Worm (Caenorhabditis elegans) whole organism, L2 larva: ENCODE measurements around the gene F58A3.4.
A peak's percentile ranks its signal among the peaks of the same experiment; 100 is the strongest.

Experiments
- C34F6.9 ChIP-seq: fragments of 150-350 bp; optimal IDR thresholded peaks from 2 replicates; lab custom pipeline; 2014; ENCODE audit warnings: missing biosample characterization, missing genetic modification characterization
- F13H6.1 ChIP-seq: sonication (generic microtip); optimal IDR thresholded peaks from 2 replicates; lab custom pipeline; 2016; ENCODE audit warnings: missing genetic modification characterization, missing compliant biosample characterization
- R02D3.7 ChIP-seq: fragments of 150-350 bp; optimal IDR thresholded peaks from 2 replicates; lab custom pipeline; 2014; ENCODE audit warnings: missing biosample characterization, missing genetic modification characterization
- alr-1 ChIP-seq: fragments of 150-350 bp; optimal IDR thresholded peaks from 2 replicates; lab custom pipeline; 2014; ENCODE audit warnings: missing biosample characterization, missing genetic modification characterization
- aly-2 ChIP-seq: fragments of 150-350 bp; optimal IDR thresholded peaks from 2 replicates; lab custom pipeline; 2014; ENCODE audit warnings: missing biosample characterization, missing genetic modification characterization
- ama-1 ChIP-seq: fragments of 150-350 bp; optimal IDR thresholded peaks from 2 replicates; lab custom pipeline; 2018; ENCODE audit warnings: inconsistent platforms
- blmp-1 ChIP-seq: sonication (generic microtip); optimal IDR thresholded peaks from 2 replicates; lab custom pipeline; 2017; ENCODE audit warnings: missing genetic modification characterization, mild to moderate bottlenecking, missing compliant biosample characterization, antibody characterized with exemption, moderate library complexity; ENCODE audit not compliant: insufficient read depth
- ceh-16 ChIP-seq: fragments of 150-350 bp; optimal IDR thresholded peaks from 2 replicates; lab custom pipeline; 2014; ENCODE audit warnings: missing biosample characterization, missing genetic modification characterization
- ceh-82 ChIP-seq: fragments of 150-350 bp; optimal IDR thresholded peaks from 2 replicates; lab custom pipeline; 2014; ENCODE audit warnings: missing biosample characterization, missing genetic modification characterization
- crh-2 ChIP-seq: sonication (generic microtip); optimal IDR thresholded peaks from 2 replicates; lab custom pipeline; 2017; ENCODE audit warnings: missing biosample characterization, missing genetic modification characterization
- dmd-4 ChIP-seq: sonication (generic microtip); optimal IDR thresholded peaks from 2 replicates; lab custom pipeline; 2017; ENCODE audit warnings: missing biosample characterization, missing genetic modification characterization
- elt-1 ChIP-seq: fragments of 150-350 bp; optimal IDR thresholded peaks from 2 replicates; lab custom pipeline; 2014; ENCODE audit warnings: missing biosample characterization, missing genetic modification characterization
- elt-3 ChIP-seq: sonication (generic microtip); optimal IDR thresholded peaks from 2 replicates; lab custom pipeline; 2017; ENCODE audit warnings: missing biosample characterization, missing genetic modification characterization
- fos-1 ChIP-seq: fragments of 150-350 bp; optimal IDR thresholded peaks from 2 replicates; lab custom pipeline; 2014; ENCODE audit warnings: missing biosample characterization, missing genetic modification characterization
- gmeb-1 ChIP-seq: fragments of 150-350 bp; optimal IDR thresholded peaks from 2 replicates; lab custom pipeline; 2014; ENCODE audit warnings: missing biosample characterization, missing genetic modification characterization
- lin-11 ChIP-seq: fragments of 150-350 bp; sonication (generic microtip); optimal IDR thresholded peaks from 2 replicates; lab custom pipeline; 2014; ENCODE audit warnings: missing biosample characterization, missing genetic modification characterization, inconsistent platforms, mixed read lengths
- lin-13 ChIP-seq: fragments of 150-350 bp; optimal IDR thresholded peaks from 2 replicates; lab custom pipeline; 2014; ENCODE audit warnings: missing biosample characterization, missing genetic modification reagents, missing genetic modification characterization
- lin-39 ChIP-seq: fragments of 150-350 bp; optimal IDR thresholded peaks from 2 replicates; lab custom pipeline; 2014; ENCODE audit warnings: missing biosample characterization, missing genetic modification reagents, missing genetic modification characterization
- lsy-2 ChIP-seq, 2 experiments: fragments of 150-350 bp in 1 of 2; sonication (generic microtip) in 1 of 2; optimal IDR thresholded peaks; 2 replicates each; lab custom pipeline; 2014 to 2017; ENCODE audit warnings: missing biosample characterization in 2 of 2, missing genetic modification characterization in 2 of 2
- mbf-1 ChIP-seq: sonication (generic microtip); optimal IDR thresholded peaks from 2 replicates; lab custom pipeline; 2017; ENCODE audit warnings: missing biosample characterization, missing genetic modification characterization
- mdl-1 ChIP-seq, 2 experiments: fragments of 150-350 bp in 1 of 2; sonication (generic microtip) in 1 of 2; optimal IDR thresholded peaks; 2 replicates each; lab custom pipeline; 2017; ENCODE audit warnings: missing biosample characterization in 2 of 2, missing genetic modification characterization in 2 of 2
- nhr-10 ChIP-seq: sonication (generic microtip); optimal IDR thresholded peaks from 2 replicates; lab custom pipeline; 2017; ENCODE audit warnings: missing biosample characterization, missing genetic modification characterization
- nhr-11 ChIP-seq: fragments of 150-350 bp; optimal IDR thresholded peaks from 2 replicates; lab custom pipeline; 2014; ENCODE audit warnings: missing biosample characterization, missing genetic modification characterization
- nhr-12 ChIP-seq: fragments of 150-350 bp; optimal IDR thresholded peaks from 2 replicates; lab custom pipeline; 2014; ENCODE audit warnings: missing biosample characterization, missing genetic modification characterization
- nhr-129 ChIP-seq: fragments of 150-350 bp; optimal IDR thresholded peaks from 2 replicates; lab custom pipeline; 2014; ENCODE audit warnings: missing biosample characterization, missing genetic modification characterization
- nhr-21 ChIP-seq: fragments of 150-350 bp; optimal IDR thresholded peaks from 2 replicates; lab custom pipeline; 2014; ENCODE audit warnings: missing biosample characterization, missing genetic modification characterization
- nhr-23 ChIP-seq: fragments of 150-350 bp; optimal IDR thresholded peaks from 2 replicates; lab custom pipeline; 2014; ENCODE audit warnings: missing biosample characterization, missing genetic modification reagents, missing genetic modification characterization
- nhr-237 ChIP-seq: fragments of 150-350 bp; optimal IDR thresholded peaks from 2 replicates; lab custom pipeline; 2014; ENCODE audit warnings: missing biosample characterization, missing genetic modification characterization
- nhr-25 ChIP-seq: fragments of 150-350 bp; sonication (generic microtip); optimal IDR thresholded peaks from 3 replicates; lab custom pipeline; 2014; ENCODE audit warnings: missing biosample characterization, missing genetic modification characterization
- nhr-6 ChIP-seq: fragments of 150-350 bp; optimal IDR thresholded peaks from 2 replicates; lab custom pipeline; 2014; ENCODE audit warnings: missing biosample characterization, missing genetic modification characterization
- nhr-77 ChIP-seq: fragments of 150-350 bp; optimal IDR thresholded peaks from 2 replicates; lab custom pipeline; 2014; ENCODE audit warnings: missing biosample characterization, missing genetic modification characterization
- peb-1 ChIP-seq: fragments of 150-350 bp; optimal IDR thresholded peaks from 2 replicates; lab custom pipeline; 2014; ENCODE audit warnings: missing biosample characterization, missing genetic modification characterization
- skn-1 ChIP-seq: sonication (generic microtip); optimal IDR thresholded peaks from 2 replicates; lab custom pipeline; 2017; ENCODE audit warnings: missing biosample characterization, missing genetic modification characterization
- sma-3 ChIP-seq: sonication (generic microtip); optimal IDR thresholded peaks from 2 replicates; lab custom pipeline; 2016; ENCODE audit warnings: missing genetic modification reagents, missing genetic modification characterization, missing compliant biosample characterization
- sma-9 ChIP-seq, 2 experiments: fragments of 150-350 bp in 1 of 2; sonication (generic microtip) in 1 of 2; optimal IDR thresholded peaks; 2 replicates each; lab custom pipeline; 2014 to 2016; ENCODE audit warnings: missing genetic modification characterization in 2 of 2, mild to moderate bottlenecking in 1 of 2, missing biosample characterization in 1 of 2, missing compliant biosample characterization in 1 of 2, missing genetic modification reagents in 1 of 2, moderate library complexity in 1 of 2
- snpc-4 ChIP-seq: fragments of 150-350 bp; optimal IDR thresholded peaks from 2 replicates; lab custom pipeline; 2014; ENCODE audit warnings: missing biosample characterization, missing genetic modification characterization
- unc-55 ChIP-seq: fragments of 150-350 bp; sonication (generic microtip); optimal IDR thresholded peaks from 3 replicates; lab custom pipeline; 2014; ENCODE audit warnings: missing biosample characterization, missing genetic modification reagents, missing genetic modification characterization
- unc-62 ChIP-seq: fragments of 150-350 bp; optimal IDR thresholded peaks from 2 replicates; lab custom pipeline; 2014; ENCODE audit warnings: missing biosample characterization, missing genetic modification reagents, missing genetic modification characterization
- zag-1 ChIP-seq: fragments of 150-350 bp; optimal IDR thresholded peaks from 2 replicates; lab custom pipeline; 2014; ENCODE audit warnings: missing biosample characterization, missing genetic modification characterization
- ztf-1 ChIP-seq: fragments of 200-800 bp; sonication (Bioruptor generic); conservative IDR thresholded peaks from 2 replicates; pipeline ENCODE4 v1.3.6; 2022; ENCODE audit warnings: missing genetic modification characterization, missing compliant biosample characterization
- ztf-11 ChIP-seq: sonication (generic microtip); optimal IDR thresholded peaks from 2 replicates; lab custom pipeline; 2017; ENCODE audit warnings: missing biosample characterization, missing genetic modification characterization
- ztf-4 ChIP-seq: fragments of 150-350 bp; optimal IDR thresholded peaks from 2 replicates; lab custom pipeline; 2014; ENCODE audit warnings: missing biosample characterization, missing genetic modification characterization

Gene F58A3.4

DNA sequence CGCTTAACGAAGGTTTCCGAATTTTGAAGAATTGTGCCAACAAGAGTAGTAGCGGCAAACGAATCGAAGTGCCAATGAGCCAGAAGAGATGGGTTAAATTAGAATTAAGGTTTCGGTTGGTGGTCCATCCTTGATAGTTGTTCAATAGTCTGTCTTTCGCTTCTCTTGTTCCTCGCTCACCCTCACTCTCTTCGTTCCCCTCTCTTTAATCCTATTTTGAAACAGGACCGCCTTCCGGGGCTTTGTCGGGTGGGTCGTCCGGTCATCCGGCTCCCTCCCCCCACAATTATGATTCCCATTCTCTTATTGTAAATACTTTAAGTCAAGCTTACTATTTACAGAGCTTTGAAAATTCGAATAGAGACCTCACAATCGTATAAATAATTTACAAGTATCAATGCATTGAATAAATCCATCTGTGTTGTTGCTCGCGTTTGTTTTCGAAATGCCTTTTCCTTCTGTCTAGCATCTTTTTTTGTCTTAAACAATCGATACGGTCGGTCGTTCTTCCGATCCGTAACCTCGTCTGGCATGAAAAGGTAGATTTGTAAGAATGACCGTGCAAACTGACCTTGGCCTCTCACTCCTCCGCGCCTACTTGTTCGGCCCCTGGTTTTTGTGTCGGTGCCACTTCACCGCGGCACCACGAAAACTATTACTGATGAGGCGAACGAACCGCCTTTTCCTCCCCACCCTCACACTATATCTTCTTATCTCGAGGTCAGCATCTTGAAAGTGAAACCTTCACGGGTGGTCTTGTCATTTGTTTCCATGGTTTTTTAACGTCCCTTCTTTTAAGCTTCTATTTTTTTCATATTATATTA lies 22.9 kb upstream of the F58A3.4 start:
- TF ChIP-seq elt-1 (tag; lab: Kevin White, UChicago) (no peak), ceh-16 (peak; percentile 64), ztf-1 (no peak), elt-3 (tag; lab: Kevin White, UChicago) (no peak), lsy-2 (tag; optimal IDR thresholded peaks at IDR 0.05; lab: Kevin White, UChicago) (no peak), lin-13 (no peak), nhr-25 (tag; lab: Kevin White, UChicago) (peak; percentile 12), nhr-23 (no peak), blmp-1 (tag; lab: Kevin White, UChicago) (peak; percentile 63), nhr-11 (no peak), mbf-1 (no peak), nhr-10 (tag; lab: Kevin White, UChicago) (no peak), zag-1 (no peak), nhr-237 (tag; lab: Kevin White, UChicago) (no peak), C34F6.9 (tag; lab: Kevin White, UChicago) (no peak), sma-9 (GFP tag; optimal IDR thresholded peaks at IDR 0.05; lab: Kevin White, UChicago) (no peak), sma-9 (tag; optimal IDR thresholded peaks at IDR 0.05; lab: Kevin White, UChicago) (no peak)

DNA sequence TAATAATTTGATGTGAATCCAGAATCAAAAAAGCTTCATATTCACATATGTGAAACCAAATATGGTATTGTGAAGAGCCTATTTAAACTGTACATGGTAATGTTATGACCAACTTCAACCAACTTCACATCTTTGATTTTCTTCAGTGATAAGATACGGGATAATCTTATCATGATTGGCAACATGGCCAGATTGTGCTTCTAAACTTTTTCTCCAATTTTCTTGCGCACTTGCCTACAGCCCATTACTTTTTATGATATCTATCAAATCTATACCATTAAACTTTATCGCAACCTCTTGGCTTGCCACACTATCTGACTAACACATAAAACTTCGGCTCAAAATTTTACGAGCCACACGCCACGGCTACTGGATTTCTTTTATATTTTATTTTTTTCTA lies 21.9 kb upstream of the F58A3.4 start:
- TF ChIP-seq unc-55 (GFP tag; lab: Kevin White, UChicago) (no peak), nhr-129 (no peak), blmp-1 (tag; lab: Kevin White, UChicago) (no peak), aly-2 (tag; lab: Kevin White, UChicago) (no peak), fos-1 (no peak), nhr-6 (tag; lab: Kevin White, UChicago) (no peak), mdl-1 (tag; optimal IDR thresholded peaks at IDR 0.05; lab: Kevin White, UChicago) (no peak), dmd-4 (tag; lab: Kevin White, UChicago) (no peak), lsy-2 (tag; optimal IDR thresholded peaks at IDR 0.05; lab: Kevin White, UChicago) (no peak), F13H6.1 (tag; lab: Kevin White, UChicago) (no peak)
- TF ChIP-seq, all 48 proteins: peak for 0

DNA sequence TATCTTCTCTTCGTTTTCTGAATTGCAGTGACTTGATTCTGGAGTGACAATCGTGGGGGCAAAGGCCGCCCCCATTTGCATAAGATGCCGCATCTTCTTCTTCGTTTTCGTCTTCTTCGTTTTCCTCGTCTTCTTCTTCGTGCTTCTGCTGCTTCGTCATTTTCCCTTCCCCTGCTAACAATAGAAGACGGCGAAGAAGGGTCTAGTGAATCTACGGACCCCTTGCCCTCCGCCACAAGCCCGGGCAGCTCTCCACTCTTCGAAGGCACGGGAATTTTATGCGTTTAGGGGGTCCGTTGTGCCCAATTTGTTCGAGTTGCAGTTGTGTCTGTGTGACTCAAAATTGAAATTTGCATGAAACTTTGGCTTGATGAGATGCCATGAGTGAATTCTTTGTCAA lies 21.4 kb upstream of the F58A3.4 start:
- no peak for TF ChIP-seq blmp-1 (tag; lab: Kevin White, UChicago)
- no peak for TF ChIP-seq elt-1 (tag; lab: Kevin White, UChicago)
- TF ChIP-seq nhr-23 = no peak
- TF ChIP-seq nhr-12 = no peak
- no peak for TF ChIP-seq nhr-129
- TF ChIP-seq ztf-11 = no peak
- TF ChIP-seq unc-62 (GFP tag; lab: Kevin White, UChicago) = no peak
- no peak for TF ChIP-seq C34F6.9 (tag; lab: Kevin White, UChicago)
- TF ChIP-seq sma-3 (GFP tag; lab: Kevin White, UChicago) = no peak
- no peak for TF ChIP-seq nhr-21 (tag; lab: Kevin White, UChicago)
- no peak for TF ChIP-seq ceh-82 (tag; lab: Kevin White, UChicago)
- no peak for TF ChIP-seq snpc-4 (tag; lab: Kevin White, UChicago)
- no peak for TF ChIP-seq skn-1 (tag; lab: Kevin White, UChicago)
- TF ChIP-seq ceh-16 = no peak
- no peak for TF ChIP-seq fos-1
- TF ChIP-seq peb-1 = no peak
- TF ChIP-seq dmd-4 (tag; lab: Kevin White, UChicago) = no peak
- TF ChIP-seq ztf-4 (tag; lab: Kevin White, UChicago) = no peak
- TF ChIP-seq sma-9 (GFP tag; optimal IDR thresholded peaks at IDR 0.05; lab: Kevin White, UChicago) = no peak
- no peak for TF ChIP-seq sma-9 (tag; optimal IDR thresholded peaks at IDR 0.05; lab: Kevin White, UChicago)
- TF ChIP-seq zag-1 = no peak

DNA sequence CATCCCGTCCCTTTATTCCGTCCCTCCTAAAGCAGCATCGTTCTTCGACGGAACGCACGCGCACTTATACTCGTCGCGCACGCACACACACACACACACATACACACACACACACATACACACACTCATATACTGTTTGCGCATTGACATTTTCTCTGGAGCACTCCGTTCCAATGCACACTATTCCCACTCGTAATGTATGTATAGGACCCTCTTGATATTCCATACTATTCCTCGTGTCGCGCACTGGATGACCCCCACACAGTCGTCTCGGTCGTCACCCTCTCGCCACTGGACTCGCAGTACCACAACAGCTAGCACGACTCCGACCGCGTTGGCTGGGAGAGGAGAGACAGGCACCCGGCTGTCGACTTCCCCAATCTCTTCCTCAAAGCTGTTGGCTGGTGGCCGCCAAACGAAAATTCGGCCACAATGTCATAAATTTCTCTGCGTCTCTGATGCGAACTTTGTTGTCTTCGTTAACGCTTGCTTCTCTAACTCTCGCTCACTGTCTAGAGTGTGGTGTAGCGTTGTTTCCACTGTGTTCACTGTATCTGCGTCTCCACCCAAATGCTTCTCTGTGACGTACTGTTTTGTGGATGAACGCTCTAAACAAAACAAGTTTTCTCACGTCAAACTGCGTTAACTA lies 20.7 kb upstream of the F58A3.4 start:
- TF ChIP-seq lsy-2 (tag; optimal IDR thresholded peaks at IDR 0.05; lab: Kevin White, UChicago) (peak; percentile 67 to 82), sma-9 (GFP tag; optimal IDR thresholded peaks at IDR 0.05; lab: Kevin White, UChicago) (peak; percentile 83), sma-9 (tag; optimal IDR thresholded peaks at IDR 0.05; lab: Kevin White, UChicago) (peak; percentile 43), blmp-1 (tag; lab: Kevin White, UChicago) (peak; percentile 52), dmd-4 (tag; lab: Kevin White, UChicago) (no peak), nhr-12 (no peak), alr-1 (tag; lab: Kevin White, UChicago) (no peak), unc-62 (GFP tag; lab: Kevin White, UChicago) (peak; percentile 48), gmeb-1 (peak; percentile 66), skn-1 (tag; lab: Kevin White, UChicago) (no peak), lin-13 (peak; percentile 78), F13H6.1 (tag; lab: Kevin White, UChicago) (peak; percentile 99), lin-39 (tag; lab: Kevin White, UChicago) (peak; percentile 30), ama-1 (no peak), lin-11 (peak; percentile 31), elt-3 (tag; lab: Kevin White, UChicago) (no peak), nhr-77 (peak; percentile 13), ceh-82 (tag; lab: Kevin White, UChicago) (peak; percentile 58), ceh-16 (peak; percentile 41), crh-2 (tag; lab: Kevin White, UChicago) (peak; percentile 80), ztf-4 (tag; lab: Kevin White, UChicago) (peak; percentile 73), R02D3.7 (no peak), nhr-10 (tag; lab: Kevin White, UChicago) (no peak), unc-55 (GFP tag; lab: Kevin White, UChicago) (peak; percentile 88), nhr-25 (tag; lab: Kevin White, UChicago) (peak; percentile 93), nhr-237 (tag; lab: Kevin White, UChicago) (peak; percentile 22)
